Fruit fly (Drosophila melanogaster) whole organism, wandering third instar larva: ENCODE data around the gene Arts.

Source experiments
- Dfd ChIP-seq: fragments of >200 bp; optimal IDR thresholded peaks from 2 replicates; lab custom pipeline; 2017; ENCODE audit warnings: missing biosample characterization, missing genetic modification characterization
- GATAd ChIP-seq: sonication (Bioruptor generic); optimal IDR thresholded peaks from 2 replicates; lab custom pipeline; 2016; ENCODE audit warnings: missing biosample characterization, missing genetic modification characterization
- N ChIP-seq: fragments of >200 bp; optimal IDR thresholded peaks from 2 replicates; lab custom pipeline; 2018; ENCODE audit warnings: missing biosample characterization, missing external identifiers, missing genetic modification characterization
- OdsH ChIP-seq: fragments of 200-800 bp; sonication (Bioruptor generic); optimal IDR thresholded peaks from 2 replicates; lab custom pipeline; 2016; ENCODE audit warnings: missing biosample characterization, mild to moderate bottlenecking, missing genetic modification characterization
- Vsx2 ChIP-seq: fragments of 200-300, 225-300 bp; sonication (Bioruptor generic); optimal IDR thresholded peaks from 2 replicates; lab custom pipeline; 2018; ENCODE audit warnings: missing biosample characterization, missing genetic modification characterization; ENCODE audit not compliant: partially characterized antibody
- dsf ChIP-seq: sonication (Bioruptor generic); optimal IDR thresholded peaks from 2 replicates; lab custom pipeline; 2016; ENCODE audit warnings: missing biosample characterization, missing genetic modification characterization, borderline replicate concordance
- pan ChIP-seq: fragments of >200 bp; optimal IDR thresholded peaks from 2 replicates; lab custom pipeline; 2017
- psq ChIP-seq: fragments of 200-800 bp; sonication (Bioruptor generic); optimal IDR thresholded peaks from 3 replicates; lab custom pipeline; 2017; ENCODE audit warnings: missing biosample characterization, mild to moderate bottlenecking, missing genetic modification characterization, moderate library complexity
- rgr ChIP-seq: fragments of 200-800 bp; sonication (Bioruptor generic); optimal IDR thresholded peaks from 3 replicates; lab custom pipeline; 2016; ENCODE audit warnings: missing biosample characterization, mild to moderate bottlenecking, missing genetic modification characterization

dm6 chr3L:16581201-16581705 is 21.4 kb upstream of the Arts start, which contains the start of gene Smn:
- no peak for TF ChIP-seq Vsx2 (GFP tag; lab: Kevin White, UChicago)
- TF ChIP-seq pan (lab: Kevin White, UChicago): no peak
- TF ChIP-seq rgr (GFP tag; lab: Kevin White, UChicago): peak; percentile 78
- no peak for TF ChIP-seq GATAd (GFP tag; lab: Kevin White, UChicago)
- no peak for TF ChIP-seq N (GFP tag; lab: Kevin White, UChicago)
- TF ChIP-seq dsf (GFP tag; lab: Kevin White, UChicago): peak; percentile 39
- TF ChIP-seq Dfd (GFP tag; lab: Kevin White, UChicago): no peak
- TF ChIP-seq OdsH: peak; percentile 66
- TF ChIP-seq psq (GFP tag; lab: Kevin White, UChicago): peak; percentile 57
